Worm (Caenorhabditis elegans) whole organism, L2 larva: Measurements from ENCODE around the gene msp-55.
A peak's percentile ranks its signal among the peaks of the same experiment; 100 is the strongest.

Experiments used
- C34F6.9 ChIP-seq: fragments of 150-350 bp; optimal IDR thresholded peaks from 2 replicates; lab custom pipeline; 2014; ENCODE audit warnings: missing biosample characterization, missing genetic modification characterization
- F13H6.1 ChIP-seq: sonication (generic microtip); optimal IDR thresholded peaks from 2 replicates; lab custom pipeline; 2016; ENCODE audit warnings: missing genetic modification characterization, missing compliant biosample characterization
- Y55F3AM.14 ChIP-seq: fragments of 200-800 bp; sonication (Bioruptor generic); optimal IDR thresholded peaks from 2 replicates; lab custom pipeline; 2018; ENCODE audit warnings: mild to moderate bottlenecking, missing genetic modification characterization, missing compliant biosample characterization
- aly-2 ChIP-seq: fragments of 150-350 bp; optimal IDR thresholded peaks from 2 replicates; lab custom pipeline; 2014; ENCODE audit warnings: missing biosample characterization, missing genetic modification characterization
- blmp-1 ChIP-seq: sonication (generic microtip); optimal IDR thresholded peaks from 2 replicates; lab custom pipeline; 2017; ENCODE audit warnings: missing genetic modification characterization, mild to moderate bottlenecking, missing compliant biosample characterization, antibody characterized with exemption, moderate library complexity; ENCODE audit not compliant: insufficient read depth
- ceh-16 ChIP-seq: fragments of 150-350 bp; optimal IDR thresholded peaks from 2 replicates; lab custom pipeline; 2014; ENCODE audit warnings: missing biosample characterization, missing genetic modification characterization
- ceh-82 ChIP-seq: fragments of 150-350 bp; optimal IDR thresholded peaks from 2 replicates; lab custom pipeline; 2014; ENCODE audit warnings: missing biosample characterization, missing genetic modification characterization
- crh-2 ChIP-seq: sonication (generic microtip); optimal IDR thresholded peaks from 2 replicates; lab custom pipeline; 2017; ENCODE audit warnings: missing biosample characterization, missing genetic modification characterization
- dmd-4 ChIP-seq: sonication (generic microtip); optimal IDR thresholded peaks from 2 replicates; lab custom pipeline; 2017; ENCODE audit warnings: missing biosample characterization, missing genetic modification characterization
- egl-27 ChIP-seq: sonication (generic microtip); optimal IDR thresholded peaks from 3 replicates; lab custom pipeline; 2017; ENCODE audit warnings: missing biosample characterization, missing genetic modification reagents, missing genetic modification characterization
- elt-1 ChIP-seq: fragments of 150-350 bp; optimal IDR thresholded peaks from 2 replicates; lab custom pipeline; 2014; ENCODE audit warnings: missing biosample characterization, missing genetic modification characterization
- fos-1 ChIP-seq: fragments of 150-350 bp; optimal IDR thresholded peaks from 2 replicates; lab custom pipeline; 2014; ENCODE audit warnings: missing biosample characterization, missing genetic modification characterization
- gmeb-1 ChIP-seq: fragments of 150-350 bp; optimal IDR thresholded peaks from 2 replicates; lab custom pipeline; 2014; ENCODE audit warnings: missing biosample characterization, missing genetic modification characterization
- lsy-2 ChIP-seq, 2 experiments: fragments of 150-350 bp in 1 of 2; sonication (generic microtip) in 1 of 2; optimal IDR thresholded peaks; 2 replicates each; lab custom pipeline; 2014 to 2017; ENCODE audit warnings: missing biosample characterization in 2 of 2, missing genetic modification characterization in 2 of 2
- nhr-12 ChIP-seq: fragments of 150-350 bp; optimal IDR thresholded peaks from 2 replicates; lab custom pipeline; 2014; ENCODE audit warnings: missing biosample characterization, missing genetic modification characterization
- nhr-129 ChIP-seq: fragments of 150-350 bp; optimal IDR thresholded peaks from 2 replicates; lab custom pipeline; 2014; ENCODE audit warnings: missing biosample characterization, missing genetic modification characterization
- nhr-23 ChIP-seq: fragments of 150-350 bp; optimal IDR thresholded peaks from 2 replicates; lab custom pipeline; 2014; ENCODE audit warnings: missing biosample characterization, missing genetic modification reagents, missing genetic modification characterization
- nhr-77 ChIP-seq: fragments of 150-350 bp; optimal IDR thresholded peaks from 2 replicates; lab custom pipeline; 2014; ENCODE audit warnings: missing biosample characterization, missing genetic modification characterization
- sem-4 ChIP-seq: fragments of 150-350 bp; optimal IDR thresholded peaks from 2 replicates; lab custom pipeline; 2014; ENCODE audit warnings: missing biosample characterization, missing genetic modification reagents, missing genetic modification characterization
- sma-3 ChIP-seq: sonication (generic microtip); optimal IDR thresholded peaks from 2 replicates; lab custom pipeline; 2016; ENCODE audit warnings: missing genetic modification reagents, missing genetic modification characterization, missing compliant biosample characterization
- sma-9 ChIP-seq, 2 experiments: fragments of 150-350 bp in 1 of 2; sonication (generic microtip) in 1 of 2; optimal IDR thresholded peaks; 2 replicates each; lab custom pipeline; 2014 to 2016; ENCODE audit warnings: missing genetic modification characterization in 2 of 2, mild to moderate bottlenecking in 1 of 2, missing biosample characterization in 1 of 2, missing compliant biosample characterization in 1 of 2, missing genetic modification reagents in 1 of 2, moderate library complexity in 1 of 2
- unc-55 ChIP-seq: fragments of 150-350 bp; sonication (generic microtip); optimal IDR thresholded peaks from 3 replicates; lab custom pipeline; 2014; ENCODE audit warnings: missing biosample characterization, missing genetic modification reagents, missing genetic modification characterization
- zag-1 ChIP-seq: fragments of 150-350 bp; optimal IDR thresholded peaks from 2 replicates; lab custom pipeline; 2014; ENCODE audit warnings: missing biosample characterization, missing genetic modification characterization
- ztf-1 ChIP-seq: fragments of 200-800 bp; sonication (Bioruptor generic); conservative IDR thresholded peaks from 2 replicates; pipeline ENCODE4 v1.3.6; 2022; ENCODE audit warnings: missing genetic modification characterization, missing compliant biosample characterization
- ztf-11 ChIP-seq: sonication (generic microtip); optimal IDR thresholded peaks from 2 replicates; lab custom pipeline; 2017; ENCODE audit warnings: missing biosample characterization, missing genetic modification characterization
- ztf-4 ChIP-seq: fragments of 150-350 bp; optimal IDR thresholded peaks from 2 replicates; lab custom pipeline; 2014; ENCODE audit warnings: missing biosample characterization, missing genetic modification characterization

The msp-55 gene

ce11 chrIV:5086243-5086960 is 30.6 kb upstream of the msp-55 start:
- no peak for TF ChIP-seq fos-1 (tag; lab: Kevin White, UChicago)
- TF ChIP-seq F13H6.1 (tag; lab: Kevin White, UChicago), result peak; percentile 9
- no peak for TF ChIP-seq egl-27 (tag; lab: Kevin White, UChicago)
- TF ChIP-seq dmd-4 (tag; lab: Kevin White, UChicago), result no peak
- no peak for TF ChIP-seq nhr-129
- TF ChIP-seq Y55F3AM.14 (GFP tag; lab: Kevin White, UChicago), result peak; percentile 16

DNA sequence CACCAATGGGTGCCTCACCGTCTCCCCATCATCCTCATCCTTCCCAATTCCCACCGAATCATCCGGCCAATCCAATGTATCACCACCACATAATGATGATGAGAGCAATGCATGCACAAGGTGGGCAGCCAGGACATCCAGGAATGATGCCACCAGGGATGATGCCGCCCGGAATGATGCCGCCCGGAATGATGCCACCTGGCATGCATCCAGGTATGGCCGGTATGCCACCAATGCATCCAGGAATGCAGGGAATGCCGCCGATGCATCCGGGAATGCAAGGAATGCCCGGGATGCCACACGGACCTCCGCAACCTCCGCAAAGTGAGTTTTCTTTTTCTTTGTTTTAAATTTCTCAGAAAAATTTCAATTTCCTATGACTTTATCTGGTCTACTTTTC is 30.0 kb upstream of the msp-55 start:
- no peak for TF ChIP-seq nhr-12 (tag; lab: Kevin White, UChicago)
- no peak for TF ChIP-seq ceh-16 (tag; lab: Kevin White, UChicago)
- no peak for TF ChIP-seq F13H6.1 (tag; lab: Kevin White, UChicago)
- TF ChIP-seq egl-27 (tag; lab: Kevin White, UChicago), result no peak
- peak; percentile 9 for TF ChIP-seq Y55F3AM.14 (GFP tag; lab: Kevin White, UChicago)
- TF ChIP-seq ztf-1 (GFP tag; lab: Robert Waterston, UW), result no peak
- TF ChIP-seq sma-9 (GFP tag; optimal IDR thresholded peaks at IDR 0.05; lab: Kevin White, UChicago), result no peak
- no peak for TF ChIP-seq sma-9 (tag; optimal IDR thresholded peaks at IDR 0.05; lab: Kevin White, UChicago)
- no peak for TF ChIP-seq blmp-1 (tag; lab: Kevin White, UChicago)
- TF ChIP-seq crh-2 (tag; lab: Kevin White, UChicago), result no peak
- TF ChIP-seq, all 48 proteins: peak for 1

ce11 chrIV:5083832-5084231 is 28.0 kb upstream of the msp-55 start:
- TF ChIP-seq ztf-4 (no peak), blmp-1 (tag; lab: Kevin White, UChicago) (no peak), nhr-129 (no peak)

ce11 chrIV:5082900-5083530 is 27.2 kb upstream of the msp-55 start, which contains the start of gene pygo-1:
pygo-1 (plus strand) TSS chrIV:5083303.
- TF ChIP-seq F13H6.1 (tag; lab: Kevin White, UChicago) (peak; percentile 6), ztf-11 (no peak), fos-1 (tag; lab: Kevin White, UChicago) (peak; percentile 54), ceh-82 (tag; lab: Kevin White, UChicago) (no peak), gmeb-1 (tag; lab: Kevin White, UChicago) (no peak), aly-2 (tag; lab: Kevin White, UChicago) (no peak), sma-3 (GFP tag; lab: Kevin White, UChicago) (no peak), elt-1 (no peak), blmp-1 (tag; lab: Kevin White, UChicago) (peak; percentile 45), sma-9 (GFP tag; optimal IDR thresholded peaks at IDR 0.05; lab: Kevin White, UChicago) (peak; percentile 57), sma-9 (tag; optimal IDR thresholded peaks at IDR 0.05; lab: Kevin White, UChicago) (no peak)

DNA sequence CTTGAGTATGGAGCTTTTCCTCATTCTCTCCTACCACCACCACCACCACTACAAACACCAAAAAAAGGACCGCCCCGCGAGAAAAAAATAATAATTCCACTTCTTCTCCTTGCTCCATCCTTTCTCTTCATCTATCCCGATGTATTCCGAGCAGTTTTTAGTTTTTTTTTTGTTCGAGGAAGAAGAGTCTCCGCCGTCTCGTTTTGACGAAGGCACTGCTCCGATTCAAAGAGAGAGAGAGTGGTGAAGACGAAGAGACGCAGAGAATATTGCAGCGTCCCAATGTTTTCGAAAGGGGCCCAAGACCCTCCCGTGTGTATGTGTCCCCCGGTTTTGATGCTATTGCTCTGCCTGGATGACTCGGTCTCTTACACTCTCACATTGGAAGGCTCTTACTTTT is 25.3 kb upstream of the msp-55 start:
- TF ChIP-seq nhr-23 (tag; lab: Kevin White, UChicago), result no peak
- peak; percentile 25 for TF ChIP-seq unc-55 (GFP tag; lab: Kevin White, UChicago)
- TF ChIP-seq F13H6.1 (tag; lab: Kevin White, UChicago), result peak; percentile 33
- no peak for TF ChIP-seq ztf-1 (GFP tag; lab: Robert Waterston, UW)
- peak; percentile 6 for TF ChIP-seq C34F6.9 (tag; lab: Kevin White, UChicago)
- TF ChIP-seq zag-1 (tag; lab: Kevin White, UChicago), result peak; percentile 35
- TF ChIP-seq nhr-129, result peak; percentile 9
- peak; percentile 22 for TF ChIP-seq Y55F3AM.14 (GFP tag; lab: Kevin White, UChicago)

ce11 chrIV:5078846-5079245 is 23.0 kb upstream of the msp-55 start:
- TF ChIP-seq C34F6.9 (tag; lab: Kevin White, UChicago), result peak; percentile 39
- no peak for TF ChIP-seq ceh-82 (tag; lab: Kevin White, UChicago)
- peak; percentile 3 for TF ChIP-seq zag-1 (tag; lab: Kevin White, UChicago)
- peak; percentile 39 for TF ChIP-seq sem-4
- TF ChIP-seq nhr-77 (tag; lab: Kevin White, UChicago), result no peak
- TF ChIP-seq crh-2 (tag; lab: Kevin White, UChicago), result peak; percentile 22
- no peak for TF ChIP-seq nhr-23 (tag; lab: Kevin White, UChicago)
- TF ChIP-seq unc-55 (GFP tag; lab: Kevin White, UChicago), result no peak
- peak in 1 of 2 experiments; percentile 48 for TF ChIP-seq lsy-2 (tag; optimal IDR thresholded peaks at IDR 0.05; lab: Kevin White, UChicago)
- TF ChIP-seq F13H6.1 (tag; lab: Kevin White, UChicago), result no peak
